Worm (Caenorhabditis elegans) whole organism, L4/young adult: Measurements from ENCODE around the gene T03G11.9.

Experiments
- W03F9.2 ChIP-seq: fragments of 150-350 bp; optimal IDR thresholded peaks from 2 replicates; lab custom pipeline; 2014; ENCODE audit warnings: missing biosample characterization, missing genetic modification characterization
- dao-5 ChIP-seq: sonication (generic microtip); optimal IDR thresholded peaks from 2 replicates; lab custom pipeline; 2016; ENCODE audit warnings: missing genotype, missing genetic modification characterization, moderate library complexity, missing compliant biosample characterization
- him-1 ChIP-seq: sonication (generic microtip); optimal IDR thresholded peaks from 2 replicates; lab custom pipeline; 2016; ENCODE audit warnings: missing genotype, missing genetic modification reagents, missing genetic modification characterization, missing compliant biosample characterization

ce11 chrX:5142403-5142802 lies 41.6 kb upstream of the T03G11.9 start:
- TF ChIP-seq him-1: no peak
- TF ChIP-seq dao-5 (tag; lab: Kevin White, UChicago): no peak
- no peak for TF ChIP-seq W03F9.2 (tag; lab: Kevin White, UChicago)
